Worm (Caenorhabditis elegans) whole organism, L1 larva: Measurements from ENCODE around the gene ceh-63.

Experiments
- C16A3.4 ChIP-seq: fragments of 150-350 bp; optimal IDR thresholded peaks from 2 replicates; lab custom pipeline; 2014; ENCODE audit warnings: missing biosample characterization, missing genetic modification characterization
- ama-1 ChIP-seq: fragments of 150-350 bp; optimal IDR thresholded peaks from 2 replicates; lab custom pipeline; 2014
- ceh-82 ChIP-seq, 3 experiments: fragments of 150-350 bp in 1 of 3; sonication (generic microtip) in 2 of 3; optimal IDR thresholded peaks; 2 replicates each; lab custom pipeline; 2014 to 2017; ENCODE audit warnings: missing biosample characterization in 3 of 3, missing genetic modification characterization in 3 of 3
- ceh-88 ChIP-seq: fragments of 200-800 bp; sonication (Bioruptor generic); IDR thresholded peaks from 2 replicates; pipeline ENCODE4 v1.3.6; 2022; ENCODE audit warnings: missing genetic modification characterization, missing compliant biosample characterization
- ceh-90 ChIP-seq: sonication (generic microtip); optimal IDR thresholded peaks from 2 replicates; lab custom pipeline; 2016; ENCODE audit warnings: missing genetic modification characterization, missing compliant biosample characterization
- ces-1 ChIP-seq: fragments of 150-350 bp; optimal IDR thresholded peaks from 2 replicates; lab custom pipeline; 2014; ENCODE audit warnings: missing biosample characterization, missing genetic modification reagents, missing genetic modification characterization
- dpl-1 ChIP-seq, 3 experiments: fragments of 150-350 bp in 2 of 3; sonication (generic microtip) in 1 of 3; optimal IDR thresholded peaks; 2 replicates each; lab custom pipeline; 2014 to 2017; ENCODE audit warnings: missing biosample characterization in 3 of 3, missing genetic modification characterization in 3 of 3, missing genetic modification reagents in 3 of 3
- dsc-1 ChIP-seq: sonication (generic microtip); optimal IDR thresholded peaks from 2 replicates; lab custom pipeline; 2016; ENCODE audit warnings: mild to moderate bottlenecking, missing genetic modification characterization, missing compliant biosample characterization
- efl-1 ChIP-seq, 4 experiments: fragments of 150-350 bp; optimal IDR thresholded peaks in 3 of 4; peaks in 1 of 4; 1 replicate in 1 of 4; 2 replicates in 3 of 4; lab custom pipeline; 2014; ENCODE audit warnings: missing biosample characterization in 2 of 4, missing genetic modification characterization in 2 of 4, missing genetic modification reagents in 2 of 4
- egl-13 ChIP-seq: sonication (generic microtip); optimal IDR thresholded peaks from 2 replicates; lab custom pipeline; 2016; ENCODE audit warnings: missing genotype, missing genetic modification reagents, missing genetic modification characterization, missing compliant biosample characterization
- egl-27 ChIP-seq, 2 experiments: fragments of 150-350 bp in 1 of 2; sonication (generic microtip); optimal IDR thresholded peaks; 3 replicates each; lab custom pipeline; 2017 to 2018; ENCODE audit warnings: missing biosample characterization in 2 of 2, missing genetic modification characterization in 2 of 2, missing genetic modification reagents in 2 of 2
- elt-2 ChIP-seq: sonication (generic microtip); optimal IDR thresholded peaks from 2 replicates; lab custom pipeline; 2016; ENCODE audit warnings: missing genetic modification characterization, mild to moderate bottlenecking, inconsistent platforms, missing compliant biosample characterization, missing genetic modification reagents
- elt-3 ChIP-seq, 6 experiments: fragments of 150-350 bp in 1 of 6; sonication (generic microtip); optimal IDR thresholded peaks; 2 replicates each; lab custom pipeline; 2017 to 2018; ENCODE audit warnings: missing biosample characterization in 6 of 6, missing genetic modification characterization in 6 of 6, inconsistent platforms in 1 of 6
- fkh-8 ChIP-seq: sonication (generic microtip); optimal IDR thresholded peaks from 2 replicates; lab custom pipeline; 2016; ENCODE audit warnings: mild to moderate bottlenecking, missing genetic modification characterization, missing compliant biosample characterization
- grh-1 ChIP-seq: fragments of 200-800 bp; sonication (Bioruptor generic); IDR thresholded peaks from 2 replicates; pipeline ENCODE4 v1.3.6; 2022; ENCODE audit warnings: missing genetic modification reagents, missing genetic modification characterization, missing compliant biosample characterization
- hlh-17 ChIP-seq: fragments of 200-800 bp; sonication (Bioruptor generic); optimal IDR thresholded peaks from 2 replicates; lab custom pipeline; 2018; ENCODE audit warnings: missing genetic modification characterization, mild to moderate bottlenecking, missing compliant biosample characterization, moderate library complexity, borderline replicate concordance
- irx-1 ChIP-seq: sonication (generic microtip); optimal IDR thresholded peaks from 2 replicates; lab custom pipeline; 2016; ENCODE audit warnings: missing genetic modification characterization, missing compliant biosample characterization
- isw-1 ChIP-seq: fragments of 200-800 bp; sonication (Bioruptor generic); IDR thresholded peaks from 2 replicates; pipeline ENCODE4 v1.3.6; 2022; ENCODE audit warnings: missing genetic modification characterization, missing compliant biosample characterization
- lin-13 ChIP-seq: fragments of 150-350 bp; optimal IDR thresholded peaks from 2 replicates; lab custom pipeline; 2014; ENCODE audit warnings: missing biosample characterization, missing genetic modification reagents, missing genetic modification characterization
- lin-14 ChIP-seq: fragments of 200-800 bp; sonication (Bioruptor generic); optimal IDR thresholded peaks from 2 replicates; lab custom pipeline; 2018; ENCODE audit warnings: mild to moderate bottlenecking, missing genetic modification characterization, moderate library complexity, missing compliant biosample characterization
- lin-15B ChIP-seq: fragments of 150-350 bp; sonication (generic microtip); optimal IDR thresholded peaks from 3 replicates; lab custom pipeline; 2014; ENCODE audit warnings: missing biosample characterization, missing genetic modification characterization
- lsy-2 ChIP-seq, 2 experiments: fragments of 150-350 bp; optimal IDR thresholded peaks; 2 replicates each; lab custom pipeline; 2014; ENCODE audit warnings: missing biosample characterization in 2 of 2, missing genetic modification characterization in 2 of 2
- mab-9 ChIP-seq: fragments of 200-800 bp; sonication (Bioruptor generic); IDR thresholded peaks from 2 replicates; pipeline ENCODE4 v1.3.6; 2022; ENCODE audit warnings: missing genetic modification reagents, missing genetic modification characterization, missing compliant biosample characterization
- mdl-1 ChIP-seq, 2 experiments: fragments of 150-350 bp; optimal IDR thresholded peaks; 2 replicates each; lab custom pipeline; 2014 to 2017; ENCODE audit warnings: missing biosample characterization in 2 of 2, missing genetic modification characterization in 2 of 2, inconsistent platforms in 1 of 2
- mep-1 ChIP-seq: fragments of 150-350 bp; optimal IDR thresholded peaks from 2 replicates; lab custom pipeline; 2014; ENCODE audit warnings: missing biosample characterization, missing genetic modification characterization
- nhr-19 ChIP-seq: fragments of 200-800 bp; sonication (Bioruptor generic); conservative IDR thresholded peaks from 2 replicates; pipeline ENCODE4 v1.3.6; 2022; ENCODE audit warnings: missing genetic modification characterization, missing compliant biosample characterization
- nhr-237 ChIP-seq: fragments of 150-350 bp; optimal IDR thresholded peaks from 2 replicates; lab custom pipeline; 2014; ENCODE audit warnings: missing biosample characterization, missing genetic modification characterization
- nhr-28 ChIP-seq: fragments of 150-350 bp; optimal IDR thresholded peaks from 2 replicates; lab custom pipeline; 2014; ENCODE audit warnings: missing biosample characterization, missing genetic modification characterization
- nhr-47 ChIP-seq: sonication (generic microtip); optimal IDR thresholded peaks from 2 replicates; lab custom pipeline; 2016; ENCODE audit warnings: mild to moderate bottlenecking, missing genetic modification characterization, moderate library complexity, missing compliant biosample characterization
- nhr-71 ChIP-seq: sonication (generic microtip); optimal IDR thresholded peaks from 2 replicates; lab custom pipeline; 2016; ENCODE audit warnings: mild to moderate bottlenecking, missing genetic modification characterization, moderate library complexity, missing compliant biosample characterization
- nhr-76 ChIP-seq: sonication (generic microtip); optimal IDR thresholded peaks from 2 replicates; lab custom pipeline; 2017; ENCODE audit warnings: missing biosample characterization, missing genetic modification characterization
- nhr-77 ChIP-seq: fragments of 150-350 bp; optimal IDR thresholded peaks from 2 replicates; lab custom pipeline; 2014; ENCODE audit warnings: missing biosample characterization, missing genetic modification characterization
- nhr-84 ChIP-seq: sonication (generic microtip); optimal IDR thresholded peaks from 2 replicates; lab custom pipeline; 2017; ENCODE audit warnings: missing biosample characterization, missing genetic modification characterization
- pax-3 ChIP-seq: fragments of 200-800 bp; sonication (Bioruptor generic); optimal IDR thresholded peaks from 2 replicates; lab custom pipeline; 2018; ENCODE audit warnings: mild to moderate bottlenecking, missing genetic modification characterization, moderate library complexity, missing compliant biosample characterization
- snpc-4 ChIP-seq: fragments of 150-350 bp; optimal IDR thresholded peaks from 2 replicates; lab custom pipeline; 2014; ENCODE audit warnings: missing biosample characterization, missing genetic modification characterization
- sox-4 ChIP-seq: sonication (generic microtip); optimal IDR thresholded peaks from 2 replicates; lab custom pipeline; 2016; ENCODE audit warnings: missing genetic modification characterization, missing compliant biosample characterization
- sup-37 ChIP-seq: fragments of 200-800 bp; sonication (Bioruptor generic); optimal IDR thresholded peaks from 2 replicates; lab custom pipeline; 2018; ENCODE audit warnings: mild to moderate bottlenecking, missing genetic modification characterization, missing compliant biosample characterization
- swsn-7 ChIP-seq: sonication (generic microtip); optimal IDR thresholded peaks from 2 replicates; lab custom pipeline; 2016; ENCODE audit warnings: missing genetic modification characterization, missing compliant biosample characterization
- tlp-1 ChIP-seq: fragments of 150-350 bp; optimal IDR thresholded peaks from 2 replicates; lab custom pipeline; 2014; ENCODE audit warnings: missing biosample characterization, missing genetic modification characterization
- unc-130 ChIP-seq: fragments of 150-350 bp; optimal IDR thresholded peaks from 2 replicates; lab custom pipeline; 2017; ENCODE audit warnings: missing biosample characterization, missing genetic modification characterization, inconsistent platforms
- unc-62 ChIP-seq: fragments of 150-350 bp; optimal IDR thresholded peaks from 2 replicates; lab custom pipeline; 2014; ENCODE audit warnings: missing biosample characterization, missing genetic modification reagents, missing genetic modification characterization
- unc-98 ChIP-seq: fragments of 200-800 bp; sonication (Bioruptor generic); IDR thresholded peaks from 2 replicates; pipeline ENCODE4 v1.3.6; 2022; ENCODE audit warnings: missing genetic modification characterization, missing compliant biosample characterization
- vab-15 ChIP-seq: sonication (generic microtip); optimal IDR thresholded peaks from 2 replicates; lab custom pipeline; 2017; ENCODE audit warnings: missing genotype, mild to moderate bottlenecking, missing genetic modification characterization, missing compliant biosample characterization
- xbp-1 ChIP-seq: sonication (generic microtip); optimal IDR thresholded peaks from 2 replicates; lab custom pipeline; 2016; ENCODE audit warnings: missing genetic modification characterization, missing compliant biosample characterization
- zip-4 ChIP-seq: fragments of 200-800 bp; sonication (Bioruptor generic); optimal IDR thresholded peaks from 2 replicates; lab custom pipeline; 2018; ENCODE audit warnings: mild to moderate bottlenecking, missing genetic modification characterization, moderate library complexity, missing compliant biosample characterization
- ztf-11 ChIP-seq, 2 experiments: sonication (generic microtip); optimal IDR thresholded peaks; 2 replicates each; lab custom pipeline; 2016 to 2017; ENCODE audit warnings: missing genetic modification characterization in 2 of 2, missing biosample characterization in 1 of 2, missing compliant biosample characterization in 1 of 2

The ceh-63 gene

ce11 chrX:3694172-3694571, 20.3 kb upstream of the ceh-63 start (continued):
- TF ChIP-seq elt-3 (tag; optimal IDR thresholded peaks at IDR 0.05; lab: Kevin White, UChicago) = no peak
- TF ChIP-seq lin-14 = peak; percentile 81
- TF ChIP-seq unc-98 = no peak
- no peak for TF ChIP-seq pax-3 (tag; lab: Kevin White, UChicago)
- no peak for TF ChIP-seq mab-9 (GFP tag; lab: Robert Waterston, UW)
- TF ChIP-seq lin-13 (GFP tag; lab: Kevin White, UChicago) = no peak
- no peak for TF ChIP-seq nhr-28 (tag; lab: Kevin White, UChicago)
- peak; percentile 32 for TF ChIP-seq nhr-47 (tag; lab: Kevin White, UChicago)
- no peak for TF ChIP-seq egl-13 (tag; lab: Kevin White, UChicago)
- TF ChIP-seq hlh-17 (GFP tag; lab: Kevin White, UChicago) = no peak
- TF ChIP-seq mdl-1 (tag; optimal IDR thresholded peaks at IDR 0.05; lab: Kevin White, UChicago) = peak in 1 of 2 experiments; percentile 66
- no peak for TF ChIP-seq nhr-237 (tag; lab: Kevin White, UChicago)
- TF ChIP-seq mep-1 (tag; lab: Kevin White, UChicago) = peak; percentile 7
- TF ChIP-seq ceh-82 (tag; optimal IDR thresholded peaks at IDR 0.05; lab: Kevin White, UChicago) = peak in 2 of 3 experiments; percentile 1 to 49
- peak in 1 of 2 experiments; percentile 29 for TF ChIP-seq ztf-11 (tag; optimal IDR thresholded peaks at IDR 0.05; lab: Kevin White, UChicago)
- TF ChIP-seq tlp-1 (tag; lab: Kevin White, UChicago) = no peak
- no peak for TF ChIP-seq isw-1
- no peak for TF ChIP-seq nhr-76
- TF ChIP-seq dpl-1 (GFP tag; optimal IDR thresholded peaks at IDR 0.05; lab: Kevin White, UChicago) = peak in 1 of 3 experiments; percentile 29
- TF ChIP-seq dsc-1 (tag; lab: Kevin White, UChicago) = no peak
- TF ChIP-seq elt-2 (tag; lab: Kevin White, UChicago) = no peak
- no peak for TF ChIP-seq ceh-88 (GFP tag; lab: Robert Waterston, UW)
- TF ChIP-seq lsy-2 (tag; optimal IDR thresholded peaks at IDR 0.05; lab: Kevin White, UChicago) = peak in 1 of 2 experiments; percentile 37
- TF ChIP-seq swsn-7 (tag; lab: Kevin White, UChicago) = peak; percentile 48
- TF ChIP-seq snpc-4 (tag; lab: Kevin White, UChicago) = no peak
- no peak for TF ChIP-seq nhr-84
- peak; percentile 34 for TF ChIP-seq xbp-1 (tag; lab: Kevin White, UChicago)
- peak; percentile 50 for TF ChIP-seq fkh-8 (tag; lab: Kevin White, UChicago)
- TF ChIP-seq unc-130 = no peak
- TF ChIP-seq efl-1 (optimal IDR thresholded peaks at IDR 0.05; lab: Kevin White, UChicago) = no peak
- no peak for TF ChIP-seq efl-1 (GFP tag; optimal IDR thresholded peaks at IDR 0.05 in 1 of 2; lab: Kevin White, UChicago)
- no peak for TF ChIP-seq sup-37
- TF ChIP-seq ceh-90 = no peak
- TF ChIP-seq ces-1 (GFP tag; lab: Kevin White, UChicago) = no peak
- TF ChIP-seq nhr-77 (tag; lab: Kevin White, UChicago) = no peak
- peak; percentile 39; the same call in 1 of the 2 replicates for TF ChIP-seq nhr-19 (GFP tag; lab: Robert Waterston, UW)
- TF ChIP-seq zip-4 (GFP tag; lab: Kevin White, UChicago) = no peak
- no peak for TF ChIP-seq sox-4 (tag; lab: Kevin White, UChicago)
- no peak for TF ChIP-seq grh-1 (GFP tag; lab: Robert Waterston, UW)
- no peak for TF ChIP-seq ama-1 (lab: Kevin White, UChicago)
- no peak for TF ChIP-seq egl-27 (tag; optimal IDR thresholded peaks at IDR 0.05; lab: Kevin White, UChicago)
- TF ChIP-seq nhr-71 (tag; lab: Kevin White, UChicago) = peak; percentile 67
- no peak for TF ChIP-seq irx-1 (tag; lab: Kevin White, UChicago)
- no peak for TF ChIP-seq lin-15B (tag; lab: Kevin White, UChicago)
- no peak for TF ChIP-seq C16A3.4
- no peak for TF ChIP-seq vab-15
- no peak for TF ChIP-seq unc-62 (GFP tag; lab: Kevin White, UChicago)
